Worm (Caenorhabditis elegans) whole organism, L4/young adult: Measurements from ENCODE around the gene T28C6.8.

ENCODE experiments used
- dao-5 ChIP-seq: sonication (generic microtip); optimal IDR thresholded peaks from 2 replicates; lab custom pipeline; 2016; ENCODE audit warnings: missing genotype, missing genetic modification characterization, moderate library complexity, missing compliant biosample characterization
- him-1 ChIP-seq: sonication (generic microtip); optimal IDR thresholded peaks from 2 replicates; lab custom pipeline; 2016; ENCODE audit warnings: missing genotype, missing genetic modification reagents, missing genetic modification characterization, missing compliant biosample characterization

DNA sequence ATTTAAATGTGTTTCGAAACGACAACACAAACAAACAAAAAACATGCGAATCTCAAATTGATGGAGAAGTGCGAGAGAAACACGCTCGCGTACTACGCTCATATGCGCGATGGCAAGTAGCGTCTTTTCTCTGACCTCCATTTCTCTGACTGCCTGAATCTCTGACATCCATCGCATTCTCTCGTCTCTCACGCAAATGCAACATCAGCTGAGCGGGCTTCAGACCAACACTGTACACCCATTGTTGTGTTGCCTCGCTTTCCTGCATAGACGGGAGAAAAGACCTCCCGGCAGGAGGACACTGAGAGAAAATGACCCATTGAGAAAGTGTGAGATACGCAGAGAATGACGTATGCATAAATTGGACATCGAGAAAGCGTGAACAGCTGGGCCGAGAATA lies 48.4 kb downstream of the T28C6.8 start:
- no peak for TF ChIP-seq dao-5
- TF ChIP-seq him-1 (tag; lab: Kevin White, UChicago): no peak
